Worm (Caenorhabditis elegans) whole organism, L4 larva: ENCODE data around the gene C16A3.6.

Experiments used
- F26F4.8 ChIP-seq: fragments of 200-800 bp; sonication (Bioruptor generic); conservative IDR thresholded peaks from 2 replicates; pipeline ENCODE4 v1.3.6; 2022; ENCODE audit warnings: missing genetic modification characterization, missing compliant biosample characterization
- F37D6.2 ChIP-seq: sonication (generic microtip); optimal IDR thresholded peaks from 2 replicates; lab custom pipeline; 2016; ENCODE audit warnings: mild to moderate bottlenecking, missing genetic modification characterization, missing compliant biosample characterization
- R02D3.7 ChIP-seq: fragments of 150-350 bp; sonication (generic microtip); optimal IDR thresholded peaks from 3 replicates; lab custom pipeline; 2014; ENCODE audit warnings: missing biosample characterization, missing genetic modification characterization
- T20F7.1 ChIP-seq: fragments of 200-800 bp; sonication (Bioruptor generic); optimal IDR thresholded peaks from 2 replicates; lab custom pipeline; 2018; ENCODE audit warnings: mild to moderate bottlenecking, missing genetic modification characterization, missing compliant biosample characterization
- Y48G9A.11 ChIP-seq: fragments of 200-800 bp; sonication (Bioruptor generic); IDR thresholded peaks from 2 replicates; pipeline ENCODE4 v1.3.6; 2022; ENCODE audit warnings: missing genetic modification reagents, missing genetic modification characterization, missing compliant biosample characterization
- Y75B8A.6 ChIP-seq: fragments of 200-800 bp; sonication (Bioruptor generic); IDR thresholded peaks from 2 replicates; pipeline ENCODE4 v1.3.6; 2022; ENCODE audit warnings: missing genetic modification reagents, missing genetic modification characterization, missing compliant biosample characterization
- aha-1 ChIP-seq: fragments of 150-350 bp; peaks from one replicate; lab custom pipeline; 2014; ENCODE audit warnings: missing biosample characterization, missing genetic modification characterization
- aly-2 ChIP-seq: sonication (generic microtip); optimal IDR thresholded peaks from 2 replicates; lab custom pipeline; 2018; ENCODE audit warnings: missing biosample characterization, missing genetic modification characterization
- ceh-20 ChIP-seq: fragments of 200-800 bp; sonication (Bioruptor generic); IDR thresholded peaks from 2 replicates; pipeline ENCODE4 v1.3.6; 2022; ENCODE audit warnings: missing genetic modification reagents, missing genetic modification characterization, missing compliant biosample characterization
- ceh-28 ChIP-seq: fragments of 150-350 bp; optimal IDR thresholded peaks from 2 replicates; lab custom pipeline; 2014; ENCODE audit warnings: missing biosample characterization, missing genetic modification reagents, missing genetic modification characterization
- ceh-32 ChIP-seq: sonication (generic microtip); optimal IDR thresholded peaks from 2 replicates; lab custom pipeline; 2016; ENCODE audit warnings: mild to moderate bottlenecking, missing genetic modification characterization, missing compliant biosample characterization; ENCODE audit not compliant: poor library complexity
- ces-1 ChIP-seq: fragments of 150-350 bp; sonication (generic microtip); optimal IDR thresholded peaks from 4 replicates; lab custom pipeline; 2014; ENCODE audit warnings: missing biosample characterization, missing genetic modification reagents, missing genetic modification characterization
- ctbp-1 ChIP-seq: fragments of 200-800 bp; sonication (Bioruptor generic); IDR thresholded peaks from 2 replicates; pipeline ENCODE4 v1.3.6; 2022; ENCODE audit warnings: missing genetic modification reagents, missing genetic modification characterization, missing compliant biosample characterization
- daf-16 ChIP-seq, 3 experiments: sonication (generic microtip); optimal IDR thresholded peaks; 2 replicates each; lab custom pipeline; 2016 to 2017; ENCODE audit warnings: missing genetic modification characterization in 3 of 3, missing genetic modification reagents in 3 of 3, mild to moderate bottlenecking in 2 of 3, missing compliant biosample characterization in 2 of 3, missing biosample characterization in 1 of 3, moderate library complexity in 1 of 3
- dmd-6 ChIP-seq: fragments of 200-800 bp; sonication (Bioruptor generic); IDR thresholded peaks from 2 replicates; pipeline ENCODE4 v1.3.6; 2022; ENCODE audit warnings: missing genetic modification reagents, missing genetic modification characterization, missing compliant biosample characterization
- dpl-1 ChIP-seq: fragments of 150-350 bp; optimal IDR thresholded peaks from 2 replicates; lab custom pipeline; 2014; ENCODE audit warnings: missing biosample characterization, missing genetic modification reagents, missing genetic modification characterization
- duxl-1 ChIP-seq: sonication (generic microtip); optimal IDR thresholded peaks from 2 replicates; lab custom pipeline; 2016; ENCODE audit warnings: mild to moderate bottlenecking, missing genetic modification characterization, moderate library complexity, missing compliant biosample characterization; ENCODE audit not compliant: poor library complexity
- fkh-10 ChIP-seq: fragments of 150-350 bp; optimal IDR thresholded peaks from 2 replicates; lab custom pipeline; 2014; ENCODE audit warnings: missing biosample characterization, missing genetic modification reagents, missing genetic modification characterization
- fos-1 ChIP-seq: fragments of 150-350 bp; optimal IDR thresholded peaks from 2 replicates; lab custom pipeline; 2014; ENCODE audit warnings: missing biosample characterization, missing genetic modification characterization
- gei-8 ChIP-seq: fragments of 200-800 bp; sonication (Bioruptor generic); optimal IDR thresholded peaks from 2 replicates; lab custom pipeline; 2018; ENCODE audit warnings: mild to moderate bottlenecking, missing genetic modification characterization, missing compliant biosample characterization
- hlh-30 ChIP-seq: sonication (generic microtip); optimal IDR thresholded peaks from 2 replicates; lab custom pipeline; 2017; ENCODE audit warnings: antibody characterized with exemption, mild to moderate bottlenecking, missing genetic modification characterization, missing compliant biosample characterization; ENCODE audit not compliant: insufficient read depth
- hmg-1.1 ChIP-seq: fragments of 200-800 bp; sonication (Bioruptor generic); IDR thresholded peaks from 2 replicates; pipeline ENCODE4 v1.3.6; 2022; ENCODE audit warnings: missing genetic modification reagents, missing genetic modification characterization, missing compliant biosample characterization
- lim-7 ChIP-seq: fragments of 200-800 bp; sonication (Bioruptor generic); IDR thresholded peaks from 2 replicates; pipeline ENCODE4 v1.3.6; 2022; ENCODE audit warnings: missing genetic modification characterization, missing compliant biosample characterization
- lin-13 ChIP-seq: fragments of 150-350 bp; optimal IDR thresholded peaks from 2 replicates; lab custom pipeline; 2014; ENCODE audit warnings: missing biosample characterization, missing genetic modification reagents, missing genetic modification characterization
- lir-3 ChIP-seq: sonication (generic microtip); optimal IDR thresholded peaks from 2 replicates; lab custom pipeline; 2016; ENCODE audit warnings: mild to moderate bottlenecking, missing genetic modification characterization, missing compliant biosample characterization
- lsy-2 ChIP-seq, 2 experiments: fragments of 150-350 bp in 1 of 2; sonication (generic microtip) in 1 of 2; optimal IDR thresholded peaks; 2 replicates each; lab custom pipeline; 2014 to 2017; ENCODE audit warnings: missing biosample characterization in 2 of 2, missing genetic modification characterization in 2 of 2
- madf-5 ChIP-seq, 2 experiments: fragments of 200-800 bp; sonication (Bioruptor generic); IDR thresholded peaks; 2 replicates each; pipeline ENCODE4 v1.3.6; 2022; ENCODE audit warnings: missing compliant biosample characterization in 2 of 2, missing genetic modification characterization in 2 of 2
- madf-9 ChIP-seq: fragments of 200-800 bp; sonication (Bioruptor generic); conservative IDR thresholded peaks from 2 replicates; pipeline ENCODE4 v1.3.6; 2022; ENCODE audit warnings: missing genetic modification reagents, missing genetic modification characterization, missing compliant biosample characterization
- mep-1 ChIP-seq: fragments of 150-350 bp; sonication (generic microtip); optimal IDR thresholded peaks from 3 replicates; lab custom pipeline; 2014; ENCODE audit warnings: missing biosample characterization, missing genetic modification characterization
- mxl-3 ChIP-seq: fragments of 200-800 bp; sonication (Bioruptor generic); optimal IDR thresholded peaks from 2 replicates; lab custom pipeline; 2018; ENCODE audit warnings: mild to moderate bottlenecking, missing genetic modification characterization, missing compliant biosample characterization
- nhr-10 ChIP-seq: fragments of 150-350 bp; optimal IDR thresholded peaks from 2 replicates; lab custom pipeline; 2014; ENCODE audit warnings: missing biosample characterization, missing genetic modification characterization
- nhr-6 ChIP-seq: fragments of 150-350 bp; optimal IDR thresholded peaks from 2 replicates; lab custom pipeline; 2014; ENCODE audit warnings: missing biosample characterization, missing genetic modification characterization
- nhr-76 ChIP-seq: fragments of 150-350 bp; optimal IDR thresholded peaks from 2 replicates; lab custom pipeline; 2014; ENCODE audit warnings: missing biosample characterization, missing genetic modification characterization
- php-3 ChIP-seq: fragments of 200-800 bp; sonication (Bioruptor generic); IDR thresholded peaks from 2 replicates; pipeline ENCODE4 v1.3.6; 2022; ENCODE audit warnings: missing genetic modification reagents, missing genetic modification characterization, missing compliant biosample characterization
- pqm-1 ChIP-seq: sonication (generic microtip); optimal IDR thresholded peaks from 2 replicates; lab custom pipeline; 2017; ENCODE audit warnings: missing biosample characterization, missing genetic modification characterization
- rbr-2 ChIP-seq: sonication (generic microtip); optimal IDR thresholded peaks from 2 replicates; lab custom pipeline; 2016; ENCODE audit warnings: missing genotype, missing genetic modification characterization, missing compliant biosample characterization
- set-16 ChIP-seq: fragments of 200-800 bp; sonication (Bioruptor generic); IDR thresholded peaks from 2 replicates; pipeline ENCODE4 v1.3.6; 2022; ENCODE audit warnings: missing genetic modification reagents, missing genetic modification characterization, missing compliant biosample characterization
- spr-3 ChIP-seq: fragments of 200-800 bp; sonication (Bioruptor generic); optimal IDR thresholded peaks from 2 replicates; lab custom pipeline; 2018; ENCODE audit warnings: mild to moderate bottlenecking, missing genetic modification characterization, missing compliant biosample characterization
- tag-97 ChIP-seq: fragments of 200-800 bp; sonication (Bioruptor generic); IDR thresholded peaks from 2 replicates; pipeline ENCODE4 v1.3.6; 2022; ENCODE audit warnings: missing genetic modification characterization, missing compliant biosample characterization
- unc-130 ChIP-seq: sonication (generic microtip); optimal IDR thresholded peaks from 2 replicates; lab custom pipeline; 2016; ENCODE audit warnings: missing genetic modification reagents, missing genetic modification characterization, missing compliant biosample characterization
- unc-62 ChIP-seq, 3 experiments: fragments of 150-350 bp in 1 of 3; sonication (generic microtip); optimal IDR thresholded peaks in 2 of 3; peaks in 1 of 3; 1 replicate in 1 of 3; 2 replicates in 2 of 3; lab custom pipeline; 2014 to 2017; ENCODE audit warnings: missing biosample characterization in 3 of 3, missing genetic modification characterization in 3 of 3, missing genetic modification reagents in 3 of 3, missing genotype in 1 of 3
- vab-7 ChIP-seq: fragments of 200-800 bp; sonication (Bioruptor generic); IDR thresholded peaks from 2 replicates; pipeline ENCODE4 v1.3.6; 2022; ENCODE audit warnings: missing genetic modification reagents, missing genetic modification characterization, missing compliant biosample characterization
- zfp-2 ChIP-seq: sonication (generic microtip); optimal IDR thresholded peaks from 2 replicates; lab custom pipeline; 2016; ENCODE audit warnings: mild to moderate bottlenecking, missing genetic modification characterization, missing compliant biosample characterization

The C16A3.6 gene

ce11 chrIII:6348578-6348977, 30.4 kb upstream of the C16A3.6 start (continued):
- TF ChIP-seq lir-3 (no peak), ces-1 (no peak), dmd-6 (GFP tag; lab: Robert Waterston, UW) (peak; percentile 36), unc-130 (GFP tag; lab: Kevin White, UChicago) (no peak), lim-7 (GFP tag; lab: Robert Waterston, UW) (no peak), ceh-20 (GFP tag; lab: Robert Waterston, UW) (no peak), pqm-1 (tag; lab: Kevin White, UChicago) (no peak), zfp-2 (no peak), daf-16 (GFP tag; optimal IDR thresholded peaks at IDR 0.05; lab: Kevin White, UChicago) (no peak), daf-16 (tag; optimal IDR thresholded peaks at IDR 0.05; lab: Kevin White, UChicago) (no peak)

ce11 chrIII:6350424-6350823, 28.6 kb upstream of the C16A3.6 start:
- TF ChIP-seq rbr-2 (tag; lab: Kevin White, UChicago) (peak; percentile 17), ctbp-1 (GFP tag; lab: Robert Waterston, UW) (peak; percentile 65; the same call in 1 of the 2 replicates), pqm-1 (tag; lab: Kevin White, UChicago) (no peak), madf-5 (GFP tag; IDR thresholded peaks at IDR 0.05; lab: Robert Waterston, UW) (no peak), lsy-2 (tag; optimal IDR thresholded peaks at IDR 0.05; lab: Kevin White, UChicago) (peak in 1 of 2 experiments; percentile 15), fkh-10 (GFP tag; lab: Kevin White, UChicago) (peak; percentile 73), ces-1 (peak; percentile 91)
- TF ChIP-seq, all 104 proteins: peak for 5

ce11 chrIII:6351438-6351837, 27.6 kb upstream of the C16A3.6 start:
- TF ChIP-seq nhr-76, result no peak
- TF ChIP-seq T20F7.1 (GFP tag; lab: Kevin White, UChicago), result no peak
- TF ChIP-seq aly-2, result no peak
- TF ChIP-seq hlh-30 (tag; lab: Kevin White, UChicago), result peak; percentile 7
- TF ChIP-seq set-16 (GFP tag; lab: Robert Waterston, UW), result no peak
- TF ChIP-seq aha-1 (tag; lab: Kevin White, UChicago), result peak; percentile 61
- no peak for TF ChIP-seq php-3 (GFP tag; lab: Robert Waterston, UW)
- TF ChIP-seq spr-3 (GFP tag; lab: Kevin White, UChicago), result no peak
- no peak for TF ChIP-seq nhr-6 (tag; lab: Kevin White, UChicago)
- no peak for TF ChIP-seq mxl-3 (GFP tag; lab: Kevin White, UChicago)
- TF ChIP-seq fos-1 (tag; lab: Kevin White, UChicago), result no peak
- TF ChIP-seq gei-8 (GFP tag; lab: Kevin White, UChicago), result no peak
- no peak for TF ChIP-seq F37D6.2 (tag; lab: Kevin White, UChicago)
- TF ChIP-seq hmg-1.1, result 0 out of 2 replicates have a peak, but pooled peaks have one; percentile 10
- no peak for TF ChIP-seq Y75B8A.6
- TF ChIP-seq unc-130 (GFP tag; lab: Kevin White, UChicago), result no peak
- TF ChIP-seq dmd-6 (GFP tag; lab: Robert Waterston, UW), result no peak
- TF ChIP-seq duxl-1 (tag; lab: Kevin White, UChicago), result no peak
- TF ChIP-seq unc-62 (GFP tag; optimal IDR thresholded peaks at IDR 0.05 in 1 of 2; lab: Kevin White, UChicago), result peak in 1 of 2 experiments; percentile 53
- TF ChIP-seq unc-62 (tag; optimal IDR thresholded peaks at IDR 0.05; lab: Kevin White, UChicago), result no peak
- no peak for TF ChIP-seq dpl-1 (GFP tag; lab: Kevin White, UChicago)
- TF ChIP-seq Y48G9A.11, result no peak
- no peak for TF ChIP-seq ceh-28 (tag; lab: Kevin White, UChicago)
- no peak for TF ChIP-seq F26F4.8 (GFP tag; lab: Robert Waterston, UW)
- TF ChIP-seq R02D3.7 (tag; lab: Kevin White, UChicago), result no peak
- no peak for TF ChIP-seq ctbp-1 (GFP tag; lab: Robert Waterston, UW)
- no peak for TF ChIP-seq mep-1
- no peak for TF ChIP-seq ceh-32
- no peak for TF ChIP-seq daf-16 (GFP tag; optimal IDR thresholded peaks at IDR 0.05; lab: Kevin White, UChicago)
- TF ChIP-seq daf-16 (tag; optimal IDR thresholded peaks at IDR 0.05; lab: Kevin White, UChicago), result no peak
- no peak for TF ChIP-seq nhr-10 (tag; lab: Kevin White, UChicago)
- TF ChIP-seq madf-9 (GFP tag; lab: Robert Waterston, UW), result no peak
- no peak for TF ChIP-seq lim-7 (GFP tag; lab: Robert Waterston, UW)
- no peak for TF ChIP-seq lin-13 (GFP tag; lab: Kevin White, UChicago)
- 0 out of 2 replicates have a peak, but pooled peaks have one; percentile 7 for TF ChIP-seq vab-7 (GFP tag; lab: Robert Waterston, UW)
- TF ChIP-seq tag-97 (GFP tag; lab: Robert Waterston, UW), result no peak
